Worm (Caenorhabditis elegans) whole organism, early embryonic: Measurements from ENCODE around the gene madf-5.

Experiments used
- B0310.2 ChIP-seq: sonication (generic microtip); optimal IDR thresholded peaks from 2 replicates; lab custom pipeline; 2016; ENCODE audit warnings: mild to moderate bottlenecking, missing genetic modification characterization, missing compliant biosample characterization
- F13C5.2 ChIP-seq: sonication (generic microtip); optimal IDR thresholded peaks from 2 replicates; lab custom pipeline; 2017; ENCODE audit warnings: mild to moderate bottlenecking, missing genetic modification characterization, inconsistent platforms, missing compliant biosample characterization
- aly-1 ChIP-seq: sonication (generic microtip); optimal IDR thresholded peaks from 2 replicates; lab custom pipeline; 2016; ENCODE audit warnings: missing genetic modification characterization, missing compliant biosample characterization
- ama-1 ChIP-seq: fragments of 150-350 bp; optimal IDR thresholded peaks from 2 replicates; lab custom pipeline; 2014
- ceh-13 ChIP-seq: fragments of 200-800 bp; sonication (Bioruptor generic); optimal IDR thresholded peaks from 2 replicates; lab custom pipeline; 2018; ENCODE audit warnings: mild to moderate bottlenecking, missing genetic modification characterization, missing compliant biosample characterization
- flt-1 ChIP-seq: fragments of 200-800 bp; sonication (Bioruptor generic); IDR thresholded peaks from 2 replicates; pipeline ENCODE4 v1.3.6; 2022; ENCODE audit warnings: missing genetic modification characterization, missing compliant biosample characterization
- hmbx-1 ChIP-seq: sonication (generic microtip); optimal IDR thresholded peaks from 2 replicates; lab custom pipeline; 2016; ENCODE audit warnings: mild to moderate bottlenecking, missing genetic modification characterization, missing compliant biosample characterization
- pes-1 ChIP-seq: fragments of 200-800 bp; sonication (Bioruptor generic); IDR thresholded peaks from 2 replicates; pipeline ENCODE4 v1.3.6; 2022; ENCODE audit warnings: missing genetic modification reagents, missing genetic modification characterization, missing compliant biosample characterization
- sea-1 ChIP-seq: fragments of 200-800 bp; sonication (Bioruptor generic); conservative IDR thresholded peaks from 2 replicates; pipeline ENCODE4 v1.3.6; 2022; ENCODE audit warnings: missing genetic modification characterization, missing compliant biosample characterization
- tbx-11 ChIP-seq: fragments of 200-800 bp; sonication (Bioruptor generic); IDR thresholded peaks from 2 replicates; pipeline ENCODE4 v1.3.6; 2022; ENCODE audit warnings: missing genetic modification characterization, missing compliant biosample characterization
- tbx-37 ChIP-seq: fragments of 200-800 bp; sonication (Bioruptor generic); conservative IDR thresholded peaks from 2 replicates; pipeline ENCODE4 v1.3.6; 2022; ENCODE audit warnings: missing genetic modification reagents, missing genetic modification characterization, missing compliant biosample characterization

- TF ChIP-seq F13C5.2 (tag; lab: Kevin White, UChicago) (no peak), tbx-37 (no peak), pes-1 (GFP tag; lab: Robert Waterston, UW) (no peak), ama-1 (no peak), B0310.2 (tag; lab: Kevin White, UChicago) (no peak), ceh-13 (GFP tag; lab: Kevin White, UChicago) (no peak), hmbx-1 (tag; lab: Kevin White, UChicago) (no peak), sea-1 (GFP tag; lab: Robert Waterston, UW) (no peak), aly-1 (no peak), flt-1 (GFP tag; lab: Robert Waterston, UW) (no peak), tbx-11 (GFP tag; lab: Robert Waterston, UW) (no peak)
These were observed 35.7 kb upstream of the madf-5 start, which contains the start of the genes clec-147 and C04H5.7 for ce11 chrII:14537728-14538127.
